Fruit fly (Drosophila melanogaster): ENCODE measurements around the gene Pfrx.

Gene Pfrx

dm6 chrX:19505334-19506185 lies 10.3 kb downstream of the Pfrx start (continued):
- TF ChIP-seq row (GFP tag; IDR thresholded peaks at IDR 0.05): peak; percentile 69
- no peak for TF ChIP-seq CG17361 (GFP tag; IDR thresholded peaks at IDR 0.05)
- no peak for TF ChIP-seq CG12744 (GFP tag; optimal IDR thresholded peaks at IDR 0.05)
- TF ChIP-seq fru (optimal IDR thresholded peaks at IDR 0.05): no peak
- TF ChIP-seq Mad (GFP tag; optimal IDR thresholded peaks at IDR 0.05): peak; percentile 7
- TF ChIP-seq CG10979 (tag; optimal IDR thresholded peaks at IDR 0.05): peak; percentile 8
- no peak for TF ChIP-seq CG4360 (GFP tag; IDR thresholded peaks at IDR 0.05)
- TF ChIP-seq CG3065 (GFP tag; optimal IDR thresholded peaks at IDR 0.05): no peak
- no peak for TF ChIP-seq CG4820 (GFP tag; optimal IDR thresholded peaks at IDR 0.05)
- TF ChIP-seq CG3847 (GFP tag; IDR thresholded peaks at IDR 0.05): peak; percentile 58
- peak; percentile 13; the same call in 1 of the 4 replicates for TF ChIP-seq Gug (GFP tag; IDR thresholded peaks at IDR 0.05)
- TF ChIP-seq nerfin-2 (GFP tag; IDR thresholded peaks at IDR 0.05; ENCODE audit: partially characterized antibody): peak; percentile 68; the same call in 1 of the 2 replicates
- TF ChIP-seq gcm (GFP tag; optimal IDR thresholded peaks at IDR 0.05): no peak
- no peak for TF ChIP-seq kay (GFP tag; optimal IDR thresholded peaks at IDR 0.05)
- TF ChIP-seq unpg (GFP tag; optimal IDR thresholded peaks at IDR 0.05): no peak
- TF ChIP-seq ham (GFP tag; IDR thresholded peaks at IDR 0.05): no peak
- no peak for TF ChIP-seq CG7928 (GFP tag; optimal IDR thresholded peaks at IDR 0.05)
- no peak for TF ChIP-seq CG43689 (GFP tag; IDR thresholded peaks at IDR 0.05)
- TF ChIP-seq CG10462 (GFP tag; optimal IDR thresholded peaks at IDR 0.05): no peak
- TF ChIP-seq CG18599 (GFP tag; optimal IDR thresholded peaks at IDR 0.05): peak; percentile 66
- TF ChIP-seq Optix (GFP tag; IDR thresholded peaks at IDR 0.05): no peak
- TF ChIP-seq jigr1 (GFP tag; IDR thresholded peaks at IDR 0.05): no peak
- no peak for TF ChIP-seq CG17612 (GFP tag; IDR thresholded peaks at IDR 0.05)
- no peak for TF ChIP-seq Sry-β (GFP tag; optimal IDR thresholded peaks at IDR 0.05)
- TF ChIP-seq Nf-YA (GFP tag; IDR thresholded peaks at IDR 0.05): no peak
- TF ChIP-seq CG17328 (GFP tag; IDR thresholded peaks at IDR 0.05): no peak
- TF ChIP-seq Taf1 (GFP tag; IDR thresholded peaks at IDR 0.05): no peak
- TF ChIP-seq Gsc (GFP tag; IDR thresholded peaks at IDR 0.05): no peak
- TF ChIP-seq PHDP (tag; optimal IDR thresholded peaks at IDR 0.05): no peak
- TF ChIP-seq MTF-1 (GFP tag; optimal IDR thresholded peaks at IDR 0.05; ENCODE audit: borderline replicate concordance): no peak
- no peak for TF ChIP-seq CG10366 (GFP tag; IDR thresholded peaks at IDR 0.05)
- peak; percentile 56 for TF ChIP-seq E2f2 (GFP tag; IDR thresholded peaks at IDR 0.05)
- TF ChIP-seq lov (optimal IDR thresholded peaks at IDR 0.05): no peak
- TF ChIP-seq lov (GFP tag; IDR thresholded peaks at IDR 0.05): no peak
- TF ChIP-seq twi (tag; optimal IDR thresholded peaks at IDR 0.05): no peak
- peak; percentile 29 for TF ChIP-seq grn (GFP tag; optimal IDR thresholded peaks at IDR 0.05)
- TF ChIP-seq Fer3 (tag; optimal IDR thresholded peaks at IDR 0.05): no peak
- no peak for TF ChIP-seq odd (GFP tag; optimal IDR thresholded peaks at IDR 0.05)
- TF ChIP-seq CG12155 (GFP tag; optimal IDR thresholded peaks at IDR 0.05): peak; percentile 50
- peak; percentile 72 for TF ChIP-seq CG7987 (GFP tag; optimal IDR thresholded peaks at IDR 0.05)
- TF ChIP-seq caup (GFP tag; optimal IDR thresholded peaks at IDR 0.05; ENCODE audit: severe bottlenecking): peak; percentile 53
- TF ChIP-seq CrebB (tag; optimal IDR thresholded peaks at IDR 0.05): no peak
- peak; percentile 77 for TF ChIP-seq vnd (GFP tag; IDR thresholded peaks at IDR 0.05; ENCODE audit: partially characterized antibody)
- no peak for TF ChIP-seq CG14441 (GFP tag; IDR thresholded peaks at IDR 0.05)
- TF ChIP-seq CG17829 (tag; optimal IDR thresholded peaks at IDR 0.05): peak; percentile 34
- TF ChIP-seq kah (GFP tag; optimal IDR thresholded peaks at IDR 0.05): peak; percentile 7
- TF ChIP-seq CG11247 (GFP tag; IDR thresholded peaks at IDR 0.05): no peak
- no peak for TF ChIP-seq CG2875 (GFP tag; optimal IDR thresholded peaks at IDR 0.05)
- no peak for TF ChIP-seq CG1024 (GFP tag; IDR thresholded peaks at IDR 0.05)
- peak; percentile 86 for TF ChIP-seq CG34224 (GFP tag; IDR thresholded peaks at IDR 0.05; ENCODE audit: partially characterized antibody)
